Fruit fly (Drosophila melanogaster): ENCODE measurements around the gene CG31709.
A peak's percentile ranks its signal among the peaks of the same experiment; 100 is the strongest.

The CG31709 gene

dm6 chr2L:9568360-9569088 is 10.9 kb downstream of the CG31709 start, which contains the start of gene brwl (continued):
- peak; percentile 98 to 99 for TF ChIP-seq Pdp1 (GFP tag; optimal IDR thresholded peaks at IDR 0.05)
- no peak for TF ChIP-seq CG42726 (GFP tag; IDR thresholded peaks at IDR 0.05; ENCODE audit: partially characterized antibody)
- peak; percentile 91 for TF ChIP-seq Jarid2 (GFP tag; optimal IDR thresholded peaks at IDR 0.05)
- no peak for TF ChIP-seq fru (optimal IDR thresholded peaks at IDR 0.05)
- TF ChIP-seq sna (GFP tag; IDR thresholded peaks at IDR 0.05; ENCODE audit: partially characterized antibody), result no peak
- TF ChIP-seq CG3726 (GFP tag; IDR thresholded peaks at IDR 0.05), result peak; percentile 98
- TF ChIP-seq Hr3 (GFP tag; optimal IDR thresholded peaks at IDR 0.05), result peak; percentile 99
- peak; percentile 99 for TF ChIP-seq CG12769 (tag; optimal IDR thresholded peaks at IDR 0.05)
- peak; percentile 92 for TF ChIP-seq CkIIα-i1 (GFP tag; IDR thresholded peaks at IDR 0.05)
- peak; percentile 97 for TF ChIP-seq CG11093 (GFP tag; IDR thresholded peaks at IDR 0.05)
- TF ChIP-seq pho (GFP tag; optimal IDR thresholded peaks at IDR 0.05), result peak; percentile 98
- TF ChIP-seq bigmax (GFP tag; optimal IDR thresholded peaks at IDR 0.05), result peak; percentile 76
- peak; percentile 13 for TF ChIP-seq yki (optimal IDR thresholded peaks at IDR 0.05)
- TF ChIP-seq H15 (GFP tag; IDR thresholded peaks at IDR 0.05), result peak; percentile 98
- TF ChIP-seq CG11085 (GFP tag; IDR thresholded peaks at IDR 0.05), result peak; percentile 95
- peak; percentile 98 for TF ChIP-seq CG30431 (GFP tag; optimal IDR thresholded peaks at IDR 0.05)
- peak; percentile 99 for TF ChIP-seq CG3281 (GFP tag; optimal IDR thresholded peaks at IDR 0.05)
- peak; percentile 93 for TF ChIP-seq Doc2 (GFP tag; IDR thresholded peaks at IDR 0.05)
- peak; percentile 98 for TF ChIP-seq CG6683 (GFP tag; optimal IDR thresholded peaks at IDR 0.05)
- peak; percentile 99 for TF ChIP-seq bcd (GFP tag; optimal IDR thresholded peaks at IDR 0.05)
- TF ChIP-seq CG13287 (GFP tag; IDR thresholded peaks at IDR 0.05; ENCODE audit: partially characterized antibody), result peak; percentile 51; the same call in 1 of the 2 replicates
- peak; percentile 96 for TF ChIP-seq shn (GFP tag; optimal IDR thresholded peaks at IDR 0.05)
- peak; percentile 97 for TF ChIP-seq klu (GFP tag; IDR thresholded peaks at IDR 0.05)
- peak; percentile 99 for TF ChIP-seq CG10209 (GFP tag; optimal IDR thresholded peaks at IDR 0.05)
- peak; percentile 97 for TF ChIP-seq Nf-YA (GFP tag; IDR thresholded peaks at IDR 0.05)
- peak; percentile 98 for TF ChIP-seq seq (GFP tag; IDR thresholded peaks at IDR 0.05)
- peak; percentile 94 for TF ChIP-seq CG6175 (GFP tag; IDR thresholded peaks at IDR 0.05)
- peak; percentile 99 for TF ChIP-seq zen (tag; optimal IDR thresholded peaks at IDR 0.05)
- peak; percentile 97 for TF ChIP-seq CG1647 (GFP tag; optimal IDR thresholded peaks at IDR 0.05)
- peak; percentile 97 for TF ChIP-seq ac (GFP tag; optimal IDR thresholded peaks at IDR 0.05)
- peak; percentile 93 for TF ChIP-seq CG8478 (optimal IDR thresholded peaks at IDR 0.05)
- TF ChIP-seq CG16813 (GFP tag; IDR thresholded peaks at IDR 0.05; ENCODE audit: partially characterized antibody), result 0 out of 3 replicates have a peak, but pooled peaks have one; percentile 29
- peak in 1 of 3 experiments; percentile 99 for TF ChIP-seq lola (GFP tag; optimal IDR thresholded peaks at IDR 0.05)
- peak; percentile 99 for TF ChIP-seq cg (GFP tag; optimal IDR thresholded peaks at IDR 0.05)
- peak; percentile 97 to 99 for TF ChIP-seq bsh (GFP tag; optimal IDR thresholded peaks at IDR 0.05)
- TF ChIP-seq CG14710 (tag; optimal IDR thresholded peaks at IDR 0.05), result peak; percentile 98
- peak; percentile 98 for TF ChIP-seq ATbp (GFP tag; optimal IDR thresholded peaks at IDR 0.05)
- peak; percentile 100 for TF ChIP-seq Med (GFP tag)
- TF ChIP-seq trem (tag; optimal IDR thresholded peaks at IDR 0.05), result peak; percentile 97
- TF ChIP-seq kah (GFP tag; optimal IDR thresholded peaks at IDR 0.05), result peak; percentile 95
- TF ChIP-seq Hand (GFP tag; optimal IDR thresholded peaks at IDR 0.05), result peak; percentile 97
- peak; percentile 93 for TF ChIP-seq TFAM (GFP tag; optimal IDR thresholded peaks at IDR 0.05)
- TF ChIP-seq Blimp-1 (GFP tag; optimal IDR thresholded peaks at IDR 0.05), result peak; percentile 98
- TF ChIP-seq tio (GFP tag; optimal IDR thresholded peaks at IDR 0.05), result peak; percentile 99
- TF ChIP-seq onecut (GFP tag; IDR thresholded peaks at IDR 0.05), result peak; percentile 94
- TF ChIP-seq CG16815 (GFP tag; optimal IDR thresholded peaks at IDR 0.05), result peak; percentile 99
- peak; percentile 100 for TF ChIP-seq sens (GFP tag)
- TF ChIP-seq ci (GFP tag; IDR thresholded peaks at IDR 0.05), result peak; percentile 98
- peak; percentile 99 for TF ChIP-seq CG7839 (tag; optimal IDR thresholded peaks at IDR 0.05)

Measured in whole organism, embryonic.